Fruit fly (Drosophila melanogaster): Measurements from ENCODE around the gene msl-1.

msl-1 gene

DNA sequence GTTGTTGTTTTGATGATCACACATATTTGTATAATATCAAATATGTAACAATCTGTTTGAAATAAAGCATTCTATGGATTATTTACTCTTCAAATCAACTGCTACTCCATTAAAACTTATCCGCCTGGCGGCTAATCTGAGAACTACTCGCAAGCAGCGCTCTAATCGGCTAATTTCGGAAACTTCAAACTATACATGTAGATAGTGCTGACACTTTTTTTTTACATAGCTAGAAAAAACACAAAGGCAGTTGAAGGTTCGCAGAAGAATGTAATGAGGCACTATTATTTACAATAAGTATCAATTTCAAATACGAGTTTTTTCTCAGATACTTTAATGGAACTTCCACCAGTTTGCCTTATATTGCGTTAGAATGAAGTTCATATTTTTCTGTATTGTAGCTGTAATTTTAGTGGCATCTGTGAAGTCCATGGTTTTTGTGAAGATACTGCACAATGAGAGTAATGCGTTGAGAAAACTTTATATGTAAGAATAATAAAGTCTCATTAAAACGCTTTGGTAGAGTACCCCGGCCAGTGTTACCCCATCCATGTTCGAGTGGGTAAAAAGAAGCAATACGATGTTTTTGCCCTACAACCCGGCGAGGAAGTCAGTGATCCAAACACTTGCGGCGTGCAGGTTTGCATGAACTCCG is 22.5 kb downstream of the msl-1 start (continued):
- TF ChIP-seq HmgD (GFP tag; optimal IDR thresholded peaks at IDR 0.05): peak; percentile 80
- TF ChIP-seq ERR (GFP tag; optimal IDR thresholded peaks at IDR 0.05): no peak
- TF ChIP-seq CG9215 (GFP tag; IDR thresholded peaks at IDR 0.05): no peak
- TF ChIP-seq sug (tag; optimal IDR thresholded peaks at IDR 0.05): no peak
- no peak for TF ChIP-seq ara (GFP tag; IDR thresholded peaks at IDR 0.05)
- TF ChIP-seq Camta (GFP tag; optimal IDR thresholded peaks at IDR 0.05): peak; percentile 55
- TF ChIP-seq Oli (tag; optimal IDR thresholded peaks at IDR 0.05): no peak
- TF ChIP-seq CG10267 (tag; optimal IDR thresholded peaks at IDR 0.05): no peak
- peak; percentile 62 for TF ChIP-seq p53 (GFP tag; optimal IDR thresholded peaks at IDR 0.05)
- no peak for TF ChIP-seq Sox100B (GFP tag; optimal IDR thresholded peaks at IDR 0.05)
- no peak for TF ChIP-seq Atf3 (GFP tag; optimal IDR thresholded peaks at IDR 0.05)
- TF ChIP-seq Spps (tag; optimal IDR thresholded peaks at IDR 0.05): no peak
- TF ChIP-seq Doc2 (GFP tag; IDR thresholded peaks at IDR 0.05): no peak
- TF ChIP-seq CG12744 (GFP tag; optimal IDR thresholded peaks at IDR 0.05): peak; percentile 21
- TF ChIP-seq CG4854 (GFP tag; optimal IDR thresholded peaks at IDR 0.05): no peak
- no peak for TF ChIP-seq Deaf1 (tag; optimal IDR thresholded peaks at IDR 0.05)
- 0 out of 2 replicates have a peak, but pooled peaks have one; percentile 7 for TF ChIP-seq Adf1 (GFP tag; IDR thresholded peaks at IDR 0.05)
- no peak for TF ChIP-seq ab (GFP tag; optimal IDR thresholded peaks at IDR 0.05)
- peak; percentile 56 for TF ChIP-seq tin (GFP tag; optimal IDR thresholded peaks at IDR 0.05)
- TF ChIP-seq CG6175 (GFP tag; IDR thresholded peaks at IDR 0.05): no peak
- no peak for TF ChIP-seq CG3726 (GFP tag; IDR thresholded peaks at IDR 0.05)
- TF ChIP-seq CG14667 (GFP tag; IDR thresholded peaks at IDR 0.05): peak; percentile 67
- no peak for TF ChIP-seq CG4328 (GFP tag; optimal IDR thresholded peaks at IDR 0.05)
- no peak for TF ChIP-seq NC2β (GFP tag; optimal IDR thresholded peaks at IDR 0.05)
- TF ChIP-seq bigmax (GFP tag; optimal IDR thresholded peaks at IDR 0.05): no peak
- peak; percentile 98 for TF ChIP-seq CTCF (GFP tag; optimal IDR thresholded peaks at IDR 0.05)
- no peak for TF ChIP-seq org-1 (GFP tag; optimal IDR thresholded peaks at IDR 0.05)
- TF ChIP-seq emc (GFP tag; optimal IDR thresholded peaks at IDR 0.05): peak; percentile 57
- TF ChIP-seq MTF-1 (GFP tag; optimal IDR thresholded peaks at IDR 0.05; ENCODE audit: borderline replicate concordance): no peak
- TF ChIP-seq GATAe (GFP tag; conservative IDR thresholded peaks at IDR 0.05): no peak
- peak; percentile 47; the same call in 1 of the 2 replicates for TF ChIP-seq vvl (GFP tag; IDR thresholded peaks at IDR 0.05)
- peak; percentile 63 for TF ChIP-seq CG17829 (tag; optimal IDR thresholded peaks at IDR 0.05)
- no peak for TF ChIP-seq lov (optimal IDR thresholded peaks at IDR 0.05)
- TF ChIP-seq lov (GFP tag; IDR thresholded peaks at IDR 0.05): no peak
- peak; percentile 71; the same call in 2 of the 3 replicates for TF ChIP-seq Mrtf (GFP tag; IDR thresholded peaks at IDR 0.05)
- no peak for TF ChIP-seq CG17612 (GFP tag; IDR thresholded peaks at IDR 0.05)
- TF ChIP-seq CG6272 (GFP tag; IDR thresholded peaks at IDR 0.05): peak; percentile 58; the same call in 1 of the 2 replicates
- TF ChIP-seq CG2199 (GFP tag; IDR thresholded peaks at IDR 0.05): peak; percentile 95
- no peak for TF ChIP-seq zen2 (GFP tag; IDR thresholded peaks at IDR 0.05; ENCODE audit: partially characterized antibody)
- peak; percentile 49 for TF ChIP-seq sisA (GFP tag; IDR thresholded peaks at IDR 0.05)
- TF ChIP-seq pho (GFP tag; optimal IDR thresholded peaks at IDR 0.05): no peak
- TF ChIP-seq TFAM (GFP tag; optimal IDR thresholded peaks at IDR 0.05): no peak
- no peak for TF ChIP-seq Dll (GFP tag; IDR thresholded peaks at IDR 0.05; ENCODE audit: partially characterized antibody)
- no peak for TF ChIP-seq B-H1 (GFP tag; IDR thresholded peaks at IDR 0.05)
- no peak for TF ChIP-seq Hr78 (GFP tag; optimal IDR thresholded peaks at IDR 0.05)
- peak; percentile 10 for TF ChIP-seq wek (GFP tag; optimal IDR thresholded peaks at IDR 0.05)
- no peak for TF ChIP-seq Usf (GFP tag; optimal IDR thresholded peaks at IDR 0.05)
- peak; percentile 68 for TF ChIP-seq amos (GFP tag; IDR thresholded peaks at IDR 0.05; ENCODE audit: partially characterized antibody)
- TF ChIP-seq CG9817 (tag; optimal IDR thresholded peaks at IDR 0.05): peak; percentile 60
- TF ChIP-seq so (GFP tag; IDR thresholded peaks at IDR 0.05): no peak
- TF ChIP-seq ftz-f1 (GFP tag; optimal IDR thresholded peaks at IDR 0.05): no peak
- TF ChIP-seq grn (GFP tag; optimal IDR thresholded peaks at IDR 0.05): no peak
